Fruit fly (Drosophila melanogaster) whole organism, embryonic: Measurements from ENCODE around the gene asp.
A peak's percentile ranks its signal among the peaks of the same experiment; 100 is the strongest.

Experiments used
- Ada2b ChIP-seq: fragments of 200-800 bp; sonication (Bioruptor generic); IDR thresholded peaks from 2 replicates; pipeline ENCODE4 v1.3.6; 2022; ENCODE audit warnings: missing biosample characterization, missing genetic modification characterization
- Atf-2 ChIP-seq: fragments of 200-800 bp; sonication (Bioruptor generic); optimal IDR thresholded peaks from 2 replicates; lab custom pipeline; 2016; ENCODE audit warnings: missing biosample characterization, missing genetic modification characterization
- B-H1 ChIP-seq: fragments of 200-800 bp; sonication (Bioruptor generic); IDR thresholded peaks from 3 replicates; pipeline ENCODE4 v1.3.6; 2022; ENCODE audit warnings: missing biosample characterization, missing genetic modification characterization
- C15 ChIP-seq: fragments of 200-800 bp; sonication (Bioruptor generic); IDR thresholded peaks from 3 replicates; pipeline ENCODE4 v1.3.6; 2022; ENCODE audit warnings: missing biosample characterization, missing genetic modification characterization
- CG10462 ChIP-seq: fragments of 200-800 bp; sonication (Bioruptor generic); optimal IDR thresholded peaks from 2 replicates; lab custom pipeline; 2016; ENCODE audit warnings: missing biosample characterization, missing genetic modification characterization
- CG10565 ChIP-seq: fragments of 200-800 bp; sonication (Bioruptor generic); optimal IDR thresholded peaks from 3 replicates; lab custom pipeline; 2016; ENCODE audit warnings: missing biosample characterization, mild to moderate bottlenecking, missing genetic modification characterization
- CG11398 ChIP-seq: fragments of 200-800 bp; sonication (Bioruptor generic); optimal IDR thresholded peaks from 2 replicates; lab custom pipeline; 2016; ENCODE audit warnings: missing biosample characterization, missing genetic modification characterization
- CG11456 ChIP-seq: fragments of 200-800 bp; sonication (Bioruptor generic); IDR thresholded peaks from 3 replicates; pipeline ENCODE4 v1.3.6; 2022; ENCODE audit warnings: missing biosample characterization, missing genetic modification characterization
- CG12071 ChIP-seq: fragments of 200-800 bp; sonication (Bioruptor generic); optimal IDR thresholded peaks from 3 replicates; lab custom pipeline; 2018; ENCODE audit warnings: missing biosample characterization, mild to moderate bottlenecking, missing genetic modification characterization
- CG15011 ChIP-seq: fragments of 200-800 bp; sonication (Bioruptor generic); optimal IDR thresholded peaks from 3 replicates; lab custom pipeline; 2018; ENCODE audit warnings: missing biosample characterization, mild to moderate bottlenecking, missing genetic modification characterization
- CG15514 ChIP-seq: fragments of 200-800 bp; sonication (Bioruptor generic); optimal IDR thresholded peaks from 3 replicates; lab custom pipeline; 2017; ENCODE audit warnings: missing biosample characterization, missing genetic modification characterization, mild to moderate bottlenecking, moderate library complexity, missing genetic modification reagents
- CG1602 ChIP-seq: fragments of 200-800 bp; sonication (Bioruptor generic); optimal IDR thresholded peaks from 3 replicates; lab custom pipeline; 2016; ENCODE audit warnings: missing biosample characterization, missing genetic modification characterization
- CG17802 ChIP-seq: fragments of 200-800 bp; sonication (Bioruptor generic); optimal IDR thresholded peaks from 2 replicates; lab custom pipeline; 2018; ENCODE audit warnings: missing biosample characterization, mild to moderate bottlenecking, missing genetic modification characterization, moderate library complexity
- CG3847 ChIP-seq: fragments of 200-800 bp; sonication (Bioruptor generic); IDR thresholded peaks from 2 replicates; pipeline ENCODE4 v1.3.6; 2022; ENCODE audit warnings: missing biosample characterization, missing genetic modification characterization
- CG4360 ChIP-seq: fragments of 200-800 bp; sonication (Bioruptor generic); IDR thresholded peaks from 2 replicates; pipeline ENCODE4 v1.3.6; 2022; ENCODE audit warnings: missing biosample characterization, missing genetic modification characterization
- CG7987 ChIP-seq: fragments of 200-800 bp; sonication (Bioruptor generic); optimal IDR thresholded peaks from 2 replicates; lab custom pipeline; 2018; ENCODE audit warnings: missing biosample characterization, mild to moderate bottlenecking, missing genetic modification characterization, moderate library complexity
- CG9727 ChIP-seq: fragments of 200-800 bp; sonication (Bioruptor generic); optimal IDR thresholded peaks from 3 replicates; lab custom pipeline; 2017; ENCODE audit warnings: missing biosample characterization, mild to moderate bottlenecking, missing genetic modification characterization
- CHES-1-like ChIP-seq: fragments of 200-800 bp; sonication (Bioruptor generic); optimal IDR thresholded peaks from 2 replicates; lab custom pipeline; 2016; ENCODE audit warnings: missing biosample characterization, missing genetic modification characterization
- Hr3 ChIP-seq: fragments of 200-800 bp; sonication (Bioruptor generic); optimal IDR thresholded peaks from 3 replicates; lab custom pipeline; 2016; ENCODE audit warnings: missing biosample characterization, missing genetic modification characterization
- Hr39 ChIP-seq: fragments of >200 bp; optimal IDR thresholded peaks from 2 replicates; lab custom pipeline; 2017
- Pdp1 ChIP-seq, 2 experiments: fragments of 200-800 bp; sonication (Bioruptor generic); optimal IDR thresholded peaks; 3 replicates each; lab custom pipeline; 2016; ENCODE audit warnings: missing biosample characterization in 2 of 2, missing genetic modification characterization in 2 of 2, mild to moderate bottlenecking in 1 of 2, moderate library complexity in 1 of 2
- Ravus ChIP-seq: fragments of 200-800 bp; sonication (Bioruptor generic); IDR thresholded peaks from 2 replicates; pipeline ENCODE4 v1.3.6; 2022; ENCODE audit warnings: missing biosample characterization, missing genetic modification characterization
- Rx ChIP-seq: fragments of 200-800 bp; sonication (Bioruptor generic); IDR thresholded peaks from 2 replicates; pipeline ENCODE4 v1.3.6; 2022; ENCODE audit warnings: missing biosample characterization, missing genetic modification characterization
- dan ChIP-seq: fragments of 200-800 bp; sonication (Bioruptor generic); IDR thresholded peaks from 2 replicates; pipeline ENCODE4 v1.3.6; 2022; ENCODE audit warnings: missing biosample characterization, missing genetic modification characterization
- eyg ChIP-seq: fragments of 200-800 bp; sonication (Bioruptor generic); optimal IDR thresholded peaks from 3 replicates; lab custom pipeline; 2016; ENCODE audit warnings: missing biosample characterization, missing genetic modification characterization
- gsb-n ChIP-seq: fragments of 200-800 bp; sonication (Bioruptor generic); optimal IDR thresholded peaks from 3 replicates; lab custom pipeline; 2018; ENCODE audit warnings: missing biosample characterization, mild to moderate bottlenecking, missing genetic modification characterization
- kni ChIP-seq: fragments of 200-800 bp; sonication (Bioruptor generic); optimal IDR thresholded peaks from 3 replicates; lab custom pipeline; 2017; ENCODE audit warnings: mild to moderate bottlenecking, missing biosample characterization, missing genetic modification reagents, missing genetic modification characterization
- lmd ChIP-seq: fragments of 200-800 bp; sonication (Bioruptor generic); IDR thresholded peaks from 2 replicates; pipeline ENCODE4 v1.3.6; 2022; ENCODE audit warnings: missing biosample characterization, missing genetic modification characterization
- maf-S ChIP-seq: fragments of 200-800 bp; sonication (Bioruptor generic); optimal IDR thresholded peaks from 2 replicates; lab custom pipeline; 2016; ENCODE audit warnings: missing biosample characterization, missing genetic modification characterization
- nau ChIP-seq: fragments of 200-800 bp; sonication (Bioruptor generic); optimal IDR thresholded peaks from 3 replicates; lab custom pipeline; 2017; ENCODE audit warnings: missing biosample characterization, mild to moderate bottlenecking, missing genetic modification characterization, missing genetic modification reagents
- org-1 ChIP-seq: fragments of 200-800 bp; sonication (Bioruptor generic); optimal IDR thresholded peaks from 2 replicates; lab custom pipeline; 2017; ENCODE audit warnings: missing biosample characterization, missing genetic modification characterization
- pho ChIP-seq: fragments of 200-800 bp; sonication (Bioruptor generic); optimal IDR thresholded peaks from 2 replicates; lab custom pipeline; 2016; ENCODE audit warnings: missing biosample characterization, missing genetic modification characterization
- pros ChIP-seq: fragments of 200-800 bp; sonication (Bioruptor generic); optimal IDR thresholded peaks from 3 replicates; lab custom pipeline; 2019; ENCODE audit warnings: missing biosample characterization, mild to moderate bottlenecking, missing genetic modification characterization, moderate library complexity
- psq ChIP-seq: fragments of 200-800 bp; sonication (Bioruptor generic); optimal IDR thresholded peaks from 2 replicates; lab custom pipeline; 2017; ENCODE audit warnings: missing biosample characterization, missing genetic modification characterization
- run ChIP-seq: fragments of 200-800 bp; sonication (Bioruptor generic); optimal IDR thresholded peaks from 3 replicates; lab custom pipeline; 2018; ENCODE audit warnings: missing biosample characterization, mild to moderate bottlenecking, missing genetic modification characterization
- sd ChIP-seq: fragments of 200-800 bp; sonication (Bioruptor generic); optimal IDR thresholded peaks from 3 replicates; lab custom pipeline; 2018; ENCODE audit warnings: missing biosample characterization, mild to moderate bottlenecking, missing genetic modification characterization, moderate library complexity
- sim ChIP-seq: fragments of 200-800 bp; sonication (Bioruptor generic); IDR thresholded peaks from 2 replicates; pipeline ENCODE4 v1.3.6; 2022; ENCODE audit warnings: missing biosample characterization, missing genetic modification characterization
- slbo ChIP-seq: fragments of 200-800 bp; sonication (Bioruptor generic); IDR thresholded peaks from 2 replicates; pipeline ENCODE4 v1.3.6; 2022; ENCODE audit warnings: missing biosample characterization, missing genetic modification characterization
- sna ChIP-seq: fragments of 200-800 bp; sonication (Bioruptor generic); IDR thresholded peaks from 2 replicates; pipeline ENCODE4 v1.3.6; 2022; ENCODE audit warnings: missing biosample characterization, missing genetic modification characterization; ENCODE audit not compliant: partially characterized antibody
- sr ChIP-seq: fragments of 200-800 bp; sonication (Bioruptor generic); IDR thresholded peaks from 3 replicates; pipeline ENCODE4 v1.3.6; 2022; ENCODE audit warnings: missing biosample characterization, missing genetic modification characterization
- toy ChIP-seq: fragments of 200-800 bp; sonication (Bioruptor generic); IDR thresholded peaks from 2 replicates; pipeline ENCODE4 v1.3.6; 2022; ENCODE audit warnings: missing biosample characterization, missing genetic modification characterization
- trh ChIP-seq: fragments of 200-800 bp; sonication (Bioruptor generic); optimal IDR thresholded peaks from 2 replicates; lab custom pipeline; 2016; ENCODE audit warnings: missing biosample characterization, missing genetic modification characterization
- unpg ChIP-seq: fragments of 200-800 bp; sonication (Bioruptor generic); optimal IDR thresholded peaks from 3 replicates; lab custom pipeline; 2018; ENCODE audit warnings: missing biosample characterization, mild to moderate bottlenecking, missing genetic modification characterization, moderate library complexity
- zfh1 ChIP-seq: fragments of 200-800 bp; sonication (Bioruptor generic); IDR thresholded peaks from 3 replicates; pipeline ENCODE4 v1.3.6; 2022; ENCODE audit warnings: missing biosample characterization, missing genetic modification characterization

The asp gene

dm6 chr3R:24768538-24769401, 15.1 kb downstream of the asp start, which contains the start of gene CG13631 (continued):
- peak; percentile 84 for TF ChIP-seq CHES-1-like (GFP tag; lab: Kevin White, UChicago)
- peak; percentile 96 for TF ChIP-seq Atf-2 (GFP tag; lab: Kevin White, UChicago)
- peak; percentile 45 for TF ChIP-seq CG15514 (GFP tag; lab: Kevin White, UChicago)
- TF ChIP-seq psq (GFP tag; lab: Kevin White, UChicago) = peak; percentile 62
- peak; percentile 82 for TF ChIP-seq Ada2b
- TF ChIP-seq CG1602 (GFP tag; lab: Kevin White, UChicago) = peak; percentile 96
- peak; percentile 88 for TF ChIP-seq CG11398
- peak; percentile 86 for TF ChIP-seq kni (GFP tag; lab: Kevin White, UChicago)
- peak; percentile 95 to 96 for TF ChIP-seq Pdp1 (GFP tag; optimal IDR thresholded peaks at IDR 0.05; lab: Kevin White, UChicago)
- peak; percentile 87 for TF ChIP-seq CG17802 (tag; lab: Kevin White, UChicago)
- TF ChIP-seq CG7987 (GFP tag; lab: Kevin White, UChicago) = peak; percentile 68
- TF ChIP-seq CG10565 (GFP tag; lab: Kevin White, UChicago) = peak; percentile 89
- TF ChIP-seq Hr3 (GFP tag; lab: Kevin White, UChicago) = peak; percentile 95

DNA sequence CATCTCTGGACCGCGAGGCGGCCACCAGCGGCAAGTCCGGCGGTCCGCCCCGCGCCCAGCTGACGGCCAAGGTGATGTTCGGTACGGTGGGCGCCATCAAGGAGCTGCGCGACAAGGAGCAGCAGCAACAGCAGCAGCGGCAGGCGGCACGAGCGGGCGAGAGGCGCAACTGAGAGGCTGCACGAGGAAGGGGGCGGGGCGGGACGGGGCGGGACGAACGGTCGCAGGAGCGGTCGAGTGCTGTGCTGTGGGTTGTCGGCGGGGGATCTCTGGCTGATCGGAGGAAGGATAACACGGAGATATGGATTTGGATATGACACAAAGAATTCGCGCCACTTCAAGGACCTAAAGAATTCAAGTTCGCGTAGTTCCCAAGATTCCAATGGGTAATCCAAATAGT, 16.0 kb downstream of the asp start:
- TF ChIP-seq CG11456 (GFP tag; lab: Robert Waterston, UW) (peak; percentile 26; the same call in 1 of the 3 replicates), Hr39 (lab: Kevin White, UChicago) (peak; percentile 54), CG3847 (GFP tag; lab: Robert Waterston, UW) (peak; percentile 14; the same call in 1 of the 2 replicates), sna (0 out of 2 replicates have a peak, but pooled peaks have one; percentile 24), slbo (GFP tag; lab: Robert Waterston, UW) (0 out of 2 replicates have a peak, but pooled peaks have one; percentile 8), CG12071 (GFP tag; lab: Kevin White, UChicago) (no peak), CG4360 (no peak), Rx (GFP tag; lab: Robert Waterston, UW) (no peak), sr (GFP tag; lab: Robert Waterston, UW) (0 out of 3 replicates have a peak, but pooled peaks have one; percentile 33)

DNA sequence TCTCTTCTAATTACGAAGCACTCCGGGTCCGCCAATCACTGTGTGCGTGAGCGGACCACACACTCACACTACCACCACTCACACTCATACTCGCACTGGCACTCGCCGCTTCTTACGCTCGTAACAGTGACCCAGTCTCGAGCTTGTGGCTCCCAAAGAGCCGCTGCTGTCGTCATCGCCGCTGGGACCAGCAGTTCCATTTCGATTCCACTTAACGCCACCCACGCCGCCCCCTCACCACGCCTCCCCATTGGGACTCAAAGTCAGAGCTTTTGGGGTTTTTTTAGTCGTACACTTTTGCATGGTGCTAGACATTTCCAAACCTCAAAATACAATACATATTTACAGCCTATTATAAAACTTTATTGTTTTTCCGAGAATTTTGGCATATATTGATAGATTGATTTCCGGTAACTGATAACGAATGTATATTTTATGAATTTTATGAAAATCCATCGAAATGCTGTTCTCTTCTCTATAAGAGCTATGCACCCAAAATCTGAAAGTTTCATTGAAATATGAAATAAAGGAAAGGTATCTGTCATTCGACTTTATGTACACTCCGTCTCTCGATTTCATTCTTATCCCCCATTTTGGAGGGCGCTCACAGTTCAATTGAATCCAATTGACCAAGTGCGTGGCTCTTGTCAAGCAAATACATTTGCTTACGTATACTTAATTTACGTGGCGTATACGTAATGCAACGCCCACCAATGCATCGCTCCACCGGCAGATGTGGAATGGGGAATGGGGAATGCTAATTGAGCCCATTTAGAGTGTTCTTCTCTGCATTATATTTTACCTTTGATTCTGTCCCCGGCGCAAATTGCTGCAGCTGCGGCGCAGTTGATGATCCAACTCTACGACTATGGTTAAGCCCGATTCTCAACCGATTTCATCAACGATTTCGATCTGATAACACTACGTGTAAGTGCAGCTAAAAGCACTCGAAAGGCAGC, 17.9 kb downstream of the asp start, which contains the start of gene CG42331:
Gene CG42331, plus strand, starts transcription at position 909 of the 959 bp plus-strand sequence.
- TF ChIP-seq Pdp1 (GFP tag; optimal IDR thresholded peaks at IDR 0.05; lab: Kevin White, UChicago) (peak; percentile 45 to 48), nau (GFP tag; lab: Kevin White, UChicago) (peak; percentile 46), C15 (no peak), zfh1 (GFP tag; lab: Robert Waterston, UW) (0 out of 3 replicates have a peak, but pooled peaks have one; percentile 30), gsb-n (tag; lab: Kevin White, UChicago) (peak; percentile 54), pros (no peak), toy (GFP tag; lab: Robert Waterston, UW) (no peak), run (tag; lab: Kevin White, UChicago) (peak; percentile 72), sim (GFP tag; lab: Robert Waterston, UW) (no peak), Ravus (GFP tag; lab: Robert Waterston, UW) (no peak; the same call in 1 of the 2 replicates), lmd (peak; percentile 50), CG10462 (GFP tag; lab: Kevin White, UChicago) (peak; percentile 3), B-H1 (GFP tag; lab: Robert Waterston, UW) (peak; percentile 57; the same call in 2 of the 3 replicates), eyg (GFP tag; lab: Kevin White, UChicago) (peak; percentile 33), maf-S (GFP tag; lab: Kevin White, UChicago) (peak; percentile 21), psq (GFP tag; lab: Kevin White, UChicago) (peak; percentile 6), unpg (GFP tag; lab: Kevin White, UChicago) (peak; percentile 70), trh (no peak), pho (GFP tag; lab: Kevin White, UChicago) (peak; percentile 50), CG15011 (GFP tag; lab: Kevin White, UChicago) (peak; percentile 9), dan (no peak), sd (tag; lab: Kevin White, UChicago) (peak; percentile 17), org-1 (GFP tag; lab: Kevin White, UChicago) (peak; percentile 44), CG9727 (GFP tag; lab: Kevin White, UChicago) (peak; percentile 55)
